Worm (Caenorhabditis elegans) whole organism, L2 larva: Measurements from ENCODE around the gene C06E4.3.

Experiments used
- C34F6.9 ChIP-seq: fragments of 150-350 bp; optimal IDR thresholded peaks from 2 replicates; lab custom pipeline; 2014; ENCODE audit warnings: missing biosample characterization, missing genetic modification characterization
- F13H6.1 ChIP-seq: sonication (generic microtip); optimal IDR thresholded peaks from 2 replicates; lab custom pipeline; 2016; ENCODE audit warnings: missing genetic modification characterization, missing compliant biosample characterization
- R02D3.7 ChIP-seq: fragments of 150-350 bp; optimal IDR thresholded peaks from 2 replicates; lab custom pipeline; 2014; ENCODE audit warnings: missing biosample characterization, missing genetic modification characterization
- ZK546.5 ChIP-seq: sonication (generic microtip); optimal IDR thresholded peaks from 2 replicates; lab custom pipeline; 2017; ENCODE audit warnings: missing biosample characterization, missing genetic modification characterization
- alr-1 ChIP-seq: fragments of 150-350 bp; optimal IDR thresholded peaks from 2 replicates; lab custom pipeline; 2014; ENCODE audit warnings: missing biosample characterization, missing genetic modification characterization
- ama-1 ChIP-seq: fragments of 150-350 bp; optimal IDR thresholded peaks from 2 replicates; lab custom pipeline; 2018; ENCODE audit warnings: inconsistent platforms
- ceh-16 ChIP-seq: fragments of 150-350 bp; optimal IDR thresholded peaks from 2 replicates; lab custom pipeline; 2014; ENCODE audit warnings: missing biosample characterization, missing genetic modification characterization
- crh-2 ChIP-seq: sonication (generic microtip); optimal IDR thresholded peaks from 2 replicates; lab custom pipeline; 2017; ENCODE audit warnings: missing biosample characterization, missing genetic modification characterization
- dmd-4 ChIP-seq: sonication (generic microtip); optimal IDR thresholded peaks from 2 replicates; lab custom pipeline; 2017; ENCODE audit warnings: missing biosample characterization, missing genetic modification characterization
- egl-27 ChIP-seq: sonication (generic microtip); optimal IDR thresholded peaks from 3 replicates; lab custom pipeline; 2017; ENCODE audit warnings: missing biosample characterization, missing genetic modification reagents, missing genetic modification characterization
- fos-1 ChIP-seq: fragments of 150-350 bp; optimal IDR thresholded peaks from 2 replicates; lab custom pipeline; 2014; ENCODE audit warnings: missing biosample characterization, missing genetic modification characterization
- gmeb-1 ChIP-seq: fragments of 150-350 bp; optimal IDR thresholded peaks from 2 replicates; lab custom pipeline; 2014; ENCODE audit warnings: missing biosample characterization, missing genetic modification characterization
- lin-13 ChIP-seq: fragments of 150-350 bp; optimal IDR thresholded peaks from 2 replicates; lab custom pipeline; 2014; ENCODE audit warnings: missing biosample characterization, missing genetic modification reagents, missing genetic modification characterization
- lin-39 ChIP-seq: fragments of 150-350 bp; optimal IDR thresholded peaks from 2 replicates; lab custom pipeline; 2014; ENCODE audit warnings: missing biosample characterization, missing genetic modification reagents, missing genetic modification characterization
- lsy-2 ChIP-seq, 2 experiments: fragments of 150-350 bp in 1 of 2; sonication (generic microtip) in 1 of 2; optimal IDR thresholded peaks; 2 replicates each; lab custom pipeline; 2014 to 2017; ENCODE audit warnings: missing biosample characterization in 2 of 2, missing genetic modification characterization in 2 of 2
- mab-5 ChIP-seq: fragments of 150-350 bp; optimal IDR thresholded peaks from 2 replicates; lab custom pipeline; 2014; ENCODE audit warnings: missing biosample characterization, missing genetic modification characterization
- mbf-1 ChIP-seq: sonication (generic microtip); optimal IDR thresholded peaks from 2 replicates; lab custom pipeline; 2017; ENCODE audit warnings: missing biosample characterization, missing genetic modification characterization
- mdl-1 ChIP-seq, 2 experiments: fragments of 150-350 bp in 1 of 2; sonication (generic microtip) in 1 of 2; optimal IDR thresholded peaks; 2 replicates each; lab custom pipeline; 2017; ENCODE audit warnings: missing biosample characterization in 2 of 2, missing genetic modification characterization in 2 of 2
- nhr-11 ChIP-seq: fragments of 150-350 bp; optimal IDR thresholded peaks from 2 replicates; lab custom pipeline; 2014; ENCODE audit warnings: missing biosample characterization, missing genetic modification characterization
- nhr-12 ChIP-seq: fragments of 150-350 bp; optimal IDR thresholded peaks from 2 replicates; lab custom pipeline; 2014; ENCODE audit warnings: missing biosample characterization, missing genetic modification characterization
- nhr-129 ChIP-seq: fragments of 150-350 bp; optimal IDR thresholded peaks from 2 replicates; lab custom pipeline; 2014; ENCODE audit warnings: missing biosample characterization, missing genetic modification characterization
- nhr-21 ChIP-seq: fragments of 150-350 bp; optimal IDR thresholded peaks from 2 replicates; lab custom pipeline; 2014; ENCODE audit warnings: missing biosample characterization, missing genetic modification characterization
- nhr-23 ChIP-seq: fragments of 150-350 bp; optimal IDR thresholded peaks from 2 replicates; lab custom pipeline; 2014; ENCODE audit warnings: missing biosample characterization, missing genetic modification reagents, missing genetic modification characterization
- nhr-25 ChIP-seq: fragments of 150-350 bp; sonication (generic microtip); optimal IDR thresholded peaks from 3 replicates; lab custom pipeline; 2014; ENCODE audit warnings: missing biosample characterization, missing genetic modification characterization
- nhr-6 ChIP-seq: fragments of 150-350 bp; optimal IDR thresholded peaks from 2 replicates; lab custom pipeline; 2014; ENCODE audit warnings: missing biosample characterization, missing genetic modification characterization
- nhr-77 ChIP-seq: fragments of 150-350 bp; optimal IDR thresholded peaks from 2 replicates; lab custom pipeline; 2014; ENCODE audit warnings: missing biosample characterization, missing genetic modification characterization
- sem-4 ChIP-seq: fragments of 150-350 bp; optimal IDR thresholded peaks from 2 replicates; lab custom pipeline; 2014; ENCODE audit warnings: missing biosample characterization, missing genetic modification reagents, missing genetic modification characterization
- skn-1 ChIP-seq: sonication (generic microtip); optimal IDR thresholded peaks from 2 replicates; lab custom pipeline; 2017; ENCODE audit warnings: missing biosample characterization, missing genetic modification characterization
- sma-3 ChIP-seq: sonication (generic microtip); optimal IDR thresholded peaks from 2 replicates; lab custom pipeline; 2016; ENCODE audit warnings: missing genetic modification reagents, missing genetic modification characterization, missing compliant biosample characterization
- sma-9 ChIP-seq, 2 experiments: fragments of 150-350 bp in 1 of 2; sonication (generic microtip) in 1 of 2; optimal IDR thresholded peaks; 2 replicates each; lab custom pipeline; 2014 to 2016; ENCODE audit warnings: missing genetic modification characterization in 2 of 2, mild to moderate bottlenecking in 1 of 2, missing biosample characterization in 1 of 2, missing compliant biosample characterization in 1 of 2, missing genetic modification reagents in 1 of 2, moderate library complexity in 1 of 2
- snpc-4 ChIP-seq: fragments of 150-350 bp; optimal IDR thresholded peaks from 2 replicates; lab custom pipeline; 2014; ENCODE audit warnings: missing biosample characterization, missing genetic modification characterization
- unc-55 ChIP-seq: fragments of 150-350 bp; sonication (generic microtip); optimal IDR thresholded peaks from 3 replicates; lab custom pipeline; 2014; ENCODE audit warnings: missing biosample characterization, missing genetic modification reagents, missing genetic modification characterization
- ztf-1 ChIP-seq: fragments of 200-800 bp; sonication (Bioruptor generic); conservative IDR thresholded peaks from 2 replicates; pipeline ENCODE4 v1.3.6; 2022; ENCODE audit warnings: missing genetic modification characterization, missing compliant biosample characterization

Gene C06E4.3

ce11 chrIV:7219398-7220087 is 41.1 kb upstream of the C06E4.3 start, which contains the start of the genes glb-23 and R13A1.1:
glb-23 (minus strand) TSS chrIV:7219498.
R13A1.1 (plus strand) TSS chrIV:7220037.
- TF ChIP-seq ZK546.5 (tag; lab: Kevin White, UChicago) (no peak), lsy-2 (tag; optimal IDR thresholded peaks at IDR 0.05; lab: Kevin White, UChicago) (no peak), egl-27 (no peak), ama-1 (lab: Kevin White, UChicago) (no peak), sma-3 (GFP tag; lab: Kevin White, UChicago) (no peak), unc-55 (GFP tag; lab: Kevin White, UChicago) (no peak), F13H6.1 (no peak), mbf-1 (tag; lab: Kevin White, UChicago) (no peak), nhr-77 (no peak), crh-2 (tag; lab: Kevin White, UChicago) (no peak), gmeb-1 (tag; lab: Kevin White, UChicago) (no peak), dmd-4 (tag; lab: Kevin White, UChicago) (no peak)

ce11 chrIV:7222088-7222487 is 38.6 kb upstream of the C06E4.3 start:
- TF ChIP-seq lin-39 (tag; lab: Kevin White, UChicago) (no peak), crh-2 (tag; lab: Kevin White, UChicago) (no peak), ztf-1 (no peak), F13H6.1 (no peak), alr-1 (tag; lab: Kevin White, UChicago) (no peak)
- TF ChIP-seq, all 48 proteins: peak for 0

ce11 chrIV:7227072-7227471 is 33.6 kb upstream of the C06E4.3 start, which contains the start of gene R13A1.10:
R13A1.10 (minus strand) TSS chrIV:7227172.
- TF ChIP-seq skn-1 (tag; lab: Kevin White, UChicago) (no peak), nhr-6 (no peak), C34F6.9 (tag; lab: Kevin White, UChicago) (no peak), nhr-11 (no peak), nhr-21 (tag; lab: Kevin White, UChicago) (no peak), nhr-23 (tag; lab: Kevin White, UChicago) (no peak), nhr-25 (tag; lab: Kevin White, UChicago) (no peak)

- TF ChIP-seq dmd-4 (tag; lab: Kevin White, UChicago) (no peak), nhr-129 (tag; lab: Kevin White, UChicago) (no peak), sma-3 (GFP tag; lab: Kevin White, UChicago) (no peak)
These were observed 32.5 kb upstream of the C06E4.3 start, which contains the start of gene D2024.5 for ce11 chrIV:7228208-7228607. D2024.5 (minus strand) TSS chrIV:7228308.

ce11 chrIV:7230198-7230597 is 30.5 kb upstream of the C06E4.3 start, which contains the start of gene cap-1:
cap-1 (minus strand) TSS chrIV:7230223.
- TF ChIP-seq nhr-21 (tag; lab: Kevin White, UChicago): peak; percentile 6
- TF ChIP-seq ceh-16 (tag; lab: Kevin White, UChicago): no peak
- peak; percentile 69 for TF ChIP-seq crh-2 (tag; lab: Kevin White, UChicago)
- peak; percentile 55 for TF ChIP-seq gmeb-1 (tag; lab: Kevin White, UChicago)
- peak; percentile 75 for TF ChIP-seq lin-13
- TF ChIP-seq mab-5 (tag; lab: Kevin White, UChicago): peak; percentile 5
- peak; percentile 75 for TF ChIP-seq sma-3 (GFP tag; lab: Kevin White, UChicago)
- peak; percentile 35 to 82 for TF ChIP-seq lsy-2 (tag; optimal IDR thresholded peaks at IDR 0.05; lab: Kevin White, UChicago)
- peak; percentile 88 for TF ChIP-seq unc-55 (GFP tag; lab: Kevin White, UChicago)
- TF ChIP-seq fos-1 (tag; lab: Kevin White, UChicago): peak; percentile 99
- TF ChIP-seq alr-1 (tag; lab: Kevin White, UChicago): no peak
- peak; percentile 84 for TF ChIP-seq sem-4
- TF ChIP-seq nhr-25 (tag; lab: Kevin White, UChicago): peak; percentile 29
- TF ChIP-seq mdl-1 (tag; optimal IDR thresholded peaks at IDR 0.05; lab: Kevin White, UChicago): no peak
- no peak for TF ChIP-seq R02D3.7 (tag; lab: Kevin White, UChicago)
- TF ChIP-seq nhr-129 (tag; lab: Kevin White, UChicago): peak; percentile 75
- TF ChIP-seq C34F6.9 (tag; lab: Kevin White, UChicago): peak; percentile 92
- peak; percentile 44 for TF ChIP-seq snpc-4 (tag; lab: Kevin White, UChicago)
- TF ChIP-seq nhr-12 (tag; lab: Kevin White, UChicago): no peak
- TF ChIP-seq sma-9 (GFP tag; optimal IDR thresholded peaks at IDR 0.05; lab: Kevin White, UChicago): peak; percentile 66
- TF ChIP-seq sma-9 (tag; optimal IDR thresholded peaks at IDR 0.05; lab: Kevin White, UChicago): no peak
- peak; percentile 24 for TF ChIP-seq F13H6.1
